Fruit fly (Drosophila melanogaster) whole organism, wandering third instar larva: Measurements from ENCODE around the gene CG4053.

ENCODE experiments used
- pan ChIP-seq: fragments of >200 bp; optimal IDR thresholded peaks from 2 replicates; lab custom pipeline; 2017
- tai ChIP-seq: sonication (Bioruptor generic); optimal IDR thresholded peaks from 2 replicates; lab custom pipeline; 2016; ENCODE audit warnings: missing biosample characterization, missing genetic modification characterization

DNA sequence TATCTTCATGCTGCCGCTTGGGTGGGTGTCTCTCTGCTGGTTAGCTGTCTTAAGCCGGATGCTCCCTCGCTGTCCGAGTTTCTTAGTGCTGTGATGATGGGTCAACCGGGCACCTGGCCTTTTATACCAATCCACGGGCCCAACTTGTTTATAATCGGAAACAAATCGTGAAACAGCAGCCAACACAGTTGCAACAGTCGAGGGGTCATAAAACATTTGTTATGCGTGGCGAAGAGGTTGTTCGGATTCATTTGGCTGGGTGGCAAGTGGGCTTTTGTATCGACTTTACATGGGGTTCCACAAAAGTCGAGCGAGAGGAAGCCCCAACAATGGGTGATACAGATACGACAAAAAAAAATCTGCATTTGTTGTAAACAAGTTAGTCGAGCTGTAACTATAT, 10.3 kb upstream of the CG4053 start, which contains the start of gene TwdlW:
- TF ChIP-seq tai (no peak), pan (no peak)
